Worm (Caenorhabditis elegans) whole organism, L3 larva: Measurements from ENCODE around the gene T28D6.5.

Source experiments
- R02D3.7 ChIP-seq: fragments of 150-350 bp; optimal IDR thresholded peaks from 2 replicates; lab custom pipeline; 2014; ENCODE audit warnings: missing biosample characterization, missing genetic modification characterization
- ZK546.5 ChIP-seq: sonication (generic microtip); optimal IDR thresholded peaks from 2 replicates; lab custom pipeline; 2017; ENCODE audit warnings: missing biosample characterization, missing genetic modification characterization
- aly-2 ChIP-seq: fragments of 150-350 bp; optimal IDR thresholded peaks from 2 replicates; lab custom pipeline; 2014; ENCODE audit warnings: missing biosample characterization, missing genetic modification characterization
- ceh-16 ChIP-seq: sonication (generic microtip); optimal IDR thresholded peaks from 2 replicates; lab custom pipeline; 2017; ENCODE audit warnings: missing biosample characterization, missing genetic modification characterization
- ceh-28 ChIP-seq: fragments of 150-350 bp; optimal IDR thresholded peaks from 2 replicates; lab custom pipeline; 2014; ENCODE audit warnings: missing biosample characterization, missing genetic modification reagents, missing genetic modification characterization
- ceh-82 ChIP-seq: fragments of 150-350 bp; optimal IDR thresholded peaks from 2 replicates; lab custom pipeline; 2014; ENCODE audit warnings: missing biosample characterization, missing genetic modification characterization
- ceh-9 ChIP-seq: sonication (generic microtip); optimal IDR thresholded peaks from 2 replicates; lab custom pipeline; 2018; ENCODE audit warnings: missing biosample characterization, missing genetic modification characterization
- daf-12 ChIP-seq: fragments of 150-350 bp; optimal IDR thresholded peaks from 2 replicates; lab custom pipeline; 2014; ENCODE audit warnings: missing biosample characterization, missing genetic modification reagents, missing genetic modification characterization
- egl-27 ChIP-seq: sonication (generic microtip); optimal IDR thresholded peaks from 4 replicates; lab custom pipeline; 2017; ENCODE audit warnings: missing biosample characterization, missing genetic modification reagents, missing genetic modification characterization
- egl-5 ChIP-seq: fragments of 150-350 bp; optimal IDR thresholded peaks from 2 replicates; lab custom pipeline; 2017; ENCODE audit warnings: missing biosample characterization, missing genetic modification reagents, missing genetic modification characterization, inconsistent platforms
- elt-1 ChIP-seq: fragments of 150-350 bp; optimal IDR thresholded peaks from 2 replicates; lab custom pipeline; 2014; ENCODE audit warnings: missing biosample characterization, missing genetic modification characterization
- elt-2 ChIP-seq: sonication (generic microtip); optimal IDR thresholded peaks from 2 replicates; lab custom pipeline; 2016; ENCODE audit warnings: missing genetic modification reagents, mild to moderate bottlenecking, missing genetic modification characterization, missing compliant biosample characterization
- elt-3 ChIP-seq, 3 experiments: fragments of 150-350 bp in 1 of 3; sonication (generic microtip) in 2 of 3; optimal IDR thresholded peaks; 2 replicates in 2 of 3; 4 replicates in 1 of 3; lab custom pipeline; 2014 to 2017; ENCODE audit warnings: missing biosample characterization in 3 of 3, missing genetic modification characterization in 3 of 3
- eor-1 ChIP-seq, 2 experiments: fragments of 150-350 bp; optimal IDR thresholded peaks; 2 replicates each; lab custom pipeline; 2014 to 2018; ENCODE audit warnings: missing biosample characterization in 2 of 2, missing genetic modification characterization in 2 of 2
- fkh-10 ChIP-seq: sonication (generic microtip); optimal IDR thresholded peaks from 2 replicates; lab custom pipeline; 2017; ENCODE audit warnings: missing biosample characterization, missing genetic modification reagents, missing genetic modification characterization
- fkh-2 ChIP-seq: fragments of 150-350 bp; optimal IDR thresholded peaks from 2 replicates; lab custom pipeline; 2014; ENCODE audit warnings: missing biosample characterization, missing genetic modification reagents, missing genetic modification characterization
- fos-1 ChIP-seq: fragments of 150-350 bp; optimal IDR thresholded peaks from 2 replicates; lab custom pipeline; 2014; ENCODE audit warnings: missing biosample characterization, missing genetic modification characterization
- hmg-11 ChIP-seq: sonication (generic microtip); optimal IDR thresholded peaks from 2 replicates; lab custom pipeline; 2016; ENCODE audit warnings: missing genetic modification characterization, missing compliant biosample characterization
- lin-15B ChIP-seq: fragments of 150-350 bp; optimal IDR thresholded peaks from 2 replicates; lab custom pipeline; 2014; ENCODE audit warnings: missing biosample characterization, missing genetic modification characterization
- lin-39 ChIP-seq: fragments of 150-350 bp; optimal IDR thresholded peaks from 2 replicates; lab custom pipeline; 2018; ENCODE audit warnings: missing biosample characterization, missing genetic modification reagents, missing genetic modification characterization
- lsy-12 ChIP-seq: sonication (generic microtip); optimal IDR thresholded peaks from 2 replicates; lab custom pipeline; 2016; ENCODE audit warnings: mild to moderate bottlenecking, missing genetic modification characterization, missing compliant biosample characterization
- mdl-1 ChIP-seq: fragments of 150-350 bp; optimal IDR thresholded peaks from 2 replicates; lab custom pipeline; 2014; ENCODE audit warnings: missing biosample characterization, missing genetic modification characterization
- mml-1 ChIP-seq: fragments of 150-350 bp; sonication (generic microtip); optimal IDR thresholded peaks from 3 replicates; lab custom pipeline; 2014; ENCODE audit warnings: missing biosample characterization, missing genetic modification characterization
- nfya-1 ChIP-seq: sonication (generic microtip); optimal IDR thresholded peaks from 2 replicates; lab custom pipeline; 2017; ENCODE audit warnings: missing genetic modification characterization, mild to moderate bottlenecking, missing compliant biosample characterization, antibody characterized with exemption, moderate library complexity; ENCODE audit not compliant: insufficient read depth
- nhr-11 ChIP-seq: fragments of 150-350 bp; optimal IDR thresholded peaks from 2 replicates; lab custom pipeline; 2014; ENCODE audit warnings: missing biosample characterization, missing genetic modification characterization
- nhr-12 ChIP-seq: fragments of 150-350 bp; optimal IDR thresholded peaks from 2 replicates; lab custom pipeline; 2014; ENCODE audit warnings: missing biosample characterization, missing genetic modification characterization
- nhr-23 ChIP-seq: fragments of 150-350 bp; optimal IDR thresholded peaks from 2 replicates; lab custom pipeline; 2014; ENCODE audit warnings: missing biosample characterization, missing genetic modification reagents, missing genetic modification characterization
- nhr-237 ChIP-seq: fragments of 150-350 bp; optimal IDR thresholded peaks from 2 replicates; lab custom pipeline; 2014; ENCODE audit warnings: missing biosample characterization, missing genetic modification characterization
- nhr-28 ChIP-seq: fragments of 150-350 bp; optimal IDR thresholded peaks from 2 replicates; lab custom pipeline; 2014; ENCODE audit warnings: missing biosample characterization, missing genetic modification characterization
- nhr-43 ChIP-seq: sonication (generic microtip); optimal IDR thresholded peaks from 2 replicates; lab custom pipeline; 2016; ENCODE audit warnings: mild to moderate bottlenecking, missing genetic modification characterization, missing compliant biosample characterization; ENCODE audit not compliant: poor library complexity, severe bottlenecking
- nhr-67 ChIP-seq: fragments of 150-350 bp; optimal IDR thresholded peaks from 2 replicates; lab custom pipeline; 2014; ENCODE audit warnings: missing biosample characterization, missing genetic modification characterization
- nhr-77 ChIP-seq: fragments of 150-350 bp; optimal IDR thresholded peaks from 2 replicates; lab custom pipeline; 2014; ENCODE audit warnings: missing biosample characterization, missing genetic modification characterization
- pha-4 ChIP-seq: fragments of 150-350 bp; optimal IDR thresholded peaks from 2 replicates; lab custom pipeline; 2014; ENCODE audit warnings: missing biosample characterization, missing genetic modification reagents, missing genetic modification characterization
- pqm-1 ChIP-seq: fragments of 150-350 bp; optimal IDR thresholded peaks from 2 replicates; lab custom pipeline; 2017; ENCODE audit warnings: missing biosample characterization, missing genetic modification characterization, inconsistent platforms
- sea-2 ChIP-seq: fragments of 150-350 bp; sonication (generic microtip); optimal IDR thresholded peaks from 4 replicates; lab custom pipeline; 2014; ENCODE audit warnings: missing biosample characterization, missing genetic modification reagents, missing genetic modification characterization
- snpc-4 ChIP-seq: fragments of 150-350 bp; optimal IDR thresholded peaks from 2 replicates; lab custom pipeline; 2014; ENCODE audit warnings: missing biosample characterization, missing genetic modification characterization
- unc-39 ChIP-seq: sonication (generic microtip); optimal IDR thresholded peaks from 4 replicates; lab custom pipeline; 2017; ENCODE audit warnings: missing biosample characterization, missing genetic modification characterization
- unc-62 ChIP-seq: fragments of 150-350 bp; sonication (generic microtip); optimal IDR thresholded peaks from 4 replicates; lab custom pipeline; 2014; ENCODE audit warnings: missing biosample characterization, missing genetic modification reagents, missing genetic modification characterization
- zag-1 ChIP-seq: fragments of 150-350 bp; optimal IDR thresholded peaks from 2 replicates; lab custom pipeline; 2014; ENCODE audit warnings: missing biosample characterization, missing genetic modification characterization
- ztf-4 ChIP-seq: fragments of 150-350 bp; optimal IDR thresholded peaks from 2 replicates; lab custom pipeline; 2014; ENCODE audit warnings: missing biosample characterization, missing genetic modification characterization

T28D6.5 gene

DNA sequence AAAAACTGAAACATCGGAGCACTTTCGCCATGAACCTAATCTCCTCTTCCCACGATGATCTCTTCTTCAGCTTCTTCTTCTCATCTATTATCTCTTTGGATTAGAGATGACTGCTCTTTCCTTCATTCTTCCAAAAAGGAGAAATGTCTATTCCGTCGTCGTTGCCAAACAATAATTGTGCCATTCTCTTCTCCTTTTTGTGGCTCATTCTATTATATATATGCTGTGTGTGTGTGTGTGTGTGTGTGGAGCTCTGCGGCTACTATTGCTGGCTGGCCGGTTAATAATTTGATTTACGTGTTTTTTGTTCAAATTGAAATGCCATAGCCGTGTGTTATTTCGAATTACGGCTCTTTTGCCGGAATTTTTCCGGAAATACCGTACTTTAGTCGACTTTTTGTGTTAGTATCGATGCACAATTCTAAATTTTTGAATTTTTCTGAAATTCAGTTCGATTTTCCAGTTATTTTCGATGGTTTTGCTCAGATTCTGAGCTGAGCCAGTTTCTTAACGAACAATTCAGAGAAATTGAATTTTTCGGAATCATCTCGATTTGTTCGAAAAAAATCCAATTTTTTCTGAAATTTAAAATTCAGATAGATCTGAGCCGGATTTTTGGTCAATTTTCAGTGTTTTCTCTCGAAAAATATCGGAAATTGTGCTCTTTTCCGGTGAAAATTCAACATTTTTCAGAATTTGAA is at the start of gene T28D6.5:
T28D6.5 (plus strand) TSS at position 651 of the 701 bp plus-strand sequence.
- TF ChIP-seq nhr-43 (tag; lab: Kevin White, UChicago) (no peak), unc-62 (GFP tag; lab: Kevin White, UChicago) (no peak), ZK546.5 (tag; lab: Kevin White, UChicago) (no peak), unc-39 (no peak), eor-1 (tag; optimal IDR thresholded peaks at IDR 0.05; lab: Kevin White, UChicago) (no peak), R02D3.7 (tag; lab: Kevin White, UChicago) (no peak), ceh-82 (tag; lab: Kevin White, UChicago) (no peak), nhr-11 (no peak), pqm-1 (tag; lab: Kevin White, UChicago) (no peak), elt-1 (tag; lab: Kevin White, UChicago) (no peak), elt-3 (tag; optimal IDR thresholded peaks at IDR 0.05; lab: Kevin White, UChicago) (no peak), mdl-1 (tag; lab: Kevin White, UChicago) (no peak), sea-2 (GFP tag; lab: Kevin White, UChicago) (no peak)

- TF ChIP-seq nhr-77 (tag; lab: Kevin White, UChicago), result no peak
- no peak for TF ChIP-seq elt-1 (tag; lab: Kevin White, UChicago)
- TF ChIP-seq elt-3 (tag; optimal IDR thresholded peaks at IDR 0.05; lab: Kevin White, UChicago), result no peak
- no peak for TF ChIP-seq fkh-2 (tag; lab: Kevin White, UChicago)
- TF ChIP-seq lin-15B, result peak; percentile 42
- peak; percentile 60 for TF ChIP-seq nfya-1
These were observed 47.4 kb upstream of the T28D6.5 start for ce11 chrIII:11286069-11286468.

DNA sequence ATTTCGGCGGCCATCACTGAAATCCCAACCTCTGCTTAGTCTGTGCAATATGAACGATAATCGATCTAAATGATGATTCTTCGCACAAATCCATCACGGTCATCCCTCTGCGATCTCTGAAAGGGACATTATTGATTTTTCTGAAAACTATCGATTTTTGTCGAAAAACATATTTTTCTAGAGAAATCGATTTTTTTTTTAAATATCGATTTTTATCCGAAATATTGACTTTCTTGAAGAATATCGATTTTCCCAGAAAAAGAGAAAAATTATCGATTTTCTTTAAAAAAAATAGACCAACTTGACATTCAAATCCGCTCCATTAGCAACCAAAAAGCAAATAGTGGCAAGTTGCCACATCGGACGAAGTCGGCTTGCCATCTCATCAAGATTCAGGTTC is 46.1 kb upstream of the T28D6.5 start:
- TF ChIP-seq ceh-28 (peak; percentile 94), lsy-12 (no peak), egl-27 (tag; lab: Kevin White, UChicago) (no peak), ceh-9 (no peak), elt-1 (tag; lab: Kevin White, UChicago) (no peak)

ce11 chrIII:11288295-11288694 is 45.2 kb upstream of the T28D6.5 start:
- TF ChIP-seq fkh-10 (GFP tag; lab: Kevin White, UChicago) (no peak), ceh-28 (peak; percentile 24)

ce11 chrIII:11289876-11290275 is 43.6 kb upstream of the T28D6.5 start:
- TF ChIP-seq daf-12 (no peak), lsy-12 (no peak), elt-2 (tag; lab: Kevin White, UChicago) (no peak), eor-1 (tag; optimal IDR thresholded peaks at IDR 0.05; lab: Kevin White, UChicago) (no peak), mml-1 (tag; lab: Kevin White, UChicago) (no peak), nfya-1 (no peak), zag-1 (tag; lab: Kevin White, UChicago) (no peak), fkh-10 (GFP tag; lab: Kevin White, UChicago) (no peak), nhr-77 (tag; lab: Kevin White, UChicago) (no peak), ztf-4 (tag; lab: Kevin White, UChicago) (no peak), snpc-4 (tag; lab: Kevin White, UChicago) (no peak)

ce11 chrIII:11290554-11290953 is 42.9 kb upstream of the T28D6.5 start, which contains the start of the genes gly-9, mib-1 and smc-3:
TSS of gene gly-9 (minus strand) at chrIII:11290580.
TSS of gene mib-1 (minus strand) at chrIII:11290676.
TSS of gene smc-3 (plus strand) at chrIII:11290904.
- TF ChIP-seq ceh-16 (no peak), daf-12 (no peak), ceh-9 (no peak), ceh-82 (tag; lab: Kevin White, UChicago) (no peak), fos-1 (tag; lab: Kevin White, UChicago) (no peak), hmg-11 (tag; lab: Kevin White, UChicago) (peak; percentile 74), nhr-23 (tag; lab: Kevin White, UChicago) (peak; percentile 78), aly-2 (tag; lab: Kevin White, UChicago) (no peak), pha-4 (tag; lab: Kevin White, UChicago) (peak; percentile 71), snpc-4 (tag; lab: Kevin White, UChicago) (peak; percentile 35), unc-39 (no peak), unc-62 (GFP tag; lab: Kevin White, UChicago) (no peak), lsy-12 (no peak), nfya-1 (peak; percentile 67), egl-27 (tag; lab: Kevin White, UChicago) (no peak), nhr-237 (tag; lab: Kevin White, UChicago) (no peak), ztf-4 (tag; lab: Kevin White, UChicago) (no peak), mml-1 (tag; lab: Kevin White, UChicago) (no peak), fkh-10 (GFP tag; lab: Kevin White, UChicago) (no peak), zag-1 (tag; lab: Kevin White, UChicago) (no peak), lin-39 (tag; lab: Kevin White, UChicago) (peak; percentile 52), nhr-28 (tag; lab: Kevin White, UChicago) (no peak), pqm-1 (tag; lab: Kevin White, UChicago) (no peak), nhr-43 (tag; lab: Kevin White, UChicago) (no peak), nhr-12 (no peak), sea-2 (GFP tag; lab: Kevin White, UChicago) (no peak), nhr-67 (no peak), egl-5 (tag; lab: Kevin White, UChicago) (peak; percentile 45)
